Fruit fly (Drosophila melanogaster): ENCODE data around the gene tey.

tey gene

dm6 chr3L:19634788-19635448 lies 29.0 kb downstream of the tey start:
- TF ChIP-seq CG8159 (tag; optimal IDR thresholded peaks at IDR 0.05) (peak; percentile 96), CG12605 (GFP tag; IDR thresholded peaks at IDR 0.05) (peak; percentile 81), D1 (tag; optimal IDR thresholded peaks at IDR 0.05) (peak; percentile 99), CG10348 (GFP tag; IDR thresholded peaks at IDR 0.05) (peak; percentile 40; the same call in 1 of the 2 replicates), fd96Ca (GFP tag; IDR thresholded peaks at IDR 0.05) (no peak), CG4496 (GFP tag; IDR thresholded peaks at IDR 0.05) (peak; percentile 61; the same call in 2 of the 3 replicates), Pif1A (GFP tag; optimal IDR thresholded peaks at IDR 0.05) (peak; percentile 31), CG34367 (tag; optimal IDR thresholded peaks at IDR 0.05) (peak; percentile 75), CG17806 (tag; optimal IDR thresholded peaks at IDR 0.05) (peak; percentile 86), Pif1B (GFP tag; optimal IDR thresholded peaks at IDR 0.05) (no peak), Snoo (tag; optimal IDR thresholded peaks at IDR 0.05) (peak; percentile 57), CG8301 (tag; optimal IDR thresholded peaks at IDR 0.05) (peak; percentile 86), CG15710 (tag; optimal IDR thresholded peaks at IDR 0.05) (peak; percentile 86), CG13204 (GFP tag; optimal IDR thresholded peaks at IDR 0.05) (peak; percentile 58), CG9948 (tag; optimal IDR thresholded peaks at IDR 0.05) (peak; percentile 97), CG32121 (GFP tag; IDR thresholded peaks at IDR 0.05) (peak; percentile 77), EcR (GFP tag; optimal IDR thresholded peaks at IDR 0.05) (no peak), CG14655 (GFP tag; optimal IDR thresholded peaks at IDR 0.05) (peak; percentile 85), Ets98B (GFP tag; IDR thresholded peaks at IDR 0.05) (no peak), gl (tag; optimal IDR thresholded peaks at IDR 0.05) (peak; percentile 84), rn (GFP tag; IDR thresholded peaks at IDR 0.05) (peak; percentile 53; the same call in 1 of the 2 replicates)

- TF ChIP-seq Pif1B (GFP tag; optimal IDR thresholded peaks at IDR 0.05) (peak; percentile 61), Pif1A (GFP tag; optimal IDR thresholded peaks at IDR 0.05) (peak; percentile 56), CG8159 (tag; optimal IDR thresholded peaks at IDR 0.05) (no peak), rn (GFP tag; IDR thresholded peaks at IDR 0.05) (0 out of 2 replicates have a peak, but pooled peaks have one; percentile 22), CG8301 (tag; optimal IDR thresholded peaks at IDR 0.05) (peak; percentile 37), CG15710 (tag; optimal IDR thresholded peaks at IDR 0.05) (peak; percentile 38), CG13204 (GFP tag; optimal IDR thresholded peaks at IDR 0.05) (peak; percentile 40), CG32121 (GFP tag; IDR thresholded peaks at IDR 0.05) (peak; percentile 78; the same call in 1 of the 2 replicates), CG4496 (GFP tag; IDR thresholded peaks at IDR 0.05) (peak; percentile 75), CG14655 (GFP tag; optimal IDR thresholded peaks at IDR 0.05) (no peak), CG34367 (tag; optimal IDR thresholded peaks at IDR 0.05) (no peak), gl (tag; optimal IDR thresholded peaks at IDR 0.05) (peak; percentile 4), CG12605 (GFP tag; IDR thresholded peaks at IDR 0.05) (peak; percentile 14; the same call in 1 of the 2 replicates), CG9948 (tag; optimal IDR thresholded peaks at IDR 0.05) (no peak), fd96Ca (GFP tag; IDR thresholded peaks at IDR 0.05) (peak; percentile 65; the same call in 2 of the 3 replicates), CG10348 (GFP tag; IDR thresholded peaks at IDR 0.05) (no peak), Snoo (tag; optimal IDR thresholded peaks at IDR 0.05) (no peak), EcR (GFP tag; optimal IDR thresholded peaks at IDR 0.05) (peak; percentile 54), D1 (tag; optimal IDR thresholded peaks at IDR 0.05) (no peak), CG17806 (tag; optimal IDR thresholded peaks at IDR 0.05) (peak; percentile 35), Ets98B (GFP tag; IDR thresholded peaks at IDR 0.05) (peak; percentile 59; the same call in 1 of the 2 replicates)
Measured at dm6 chr3L:19632766-19633632, 30.9 kb downstream of the tey start.

dm6 chr3L:19631867-19632266 lies 32.0 kb downstream of the tey start:
- TF ChIP-seq CG8159 (tag; optimal IDR thresholded peaks at IDR 0.05) = no peak
- no peak for TF ChIP-seq CG10348 (GFP tag; IDR thresholded peaks at IDR 0.05)
- TF ChIP-seq CG8301 (tag; optimal IDR thresholded peaks at IDR 0.05) = no peak
- TF ChIP-seq CG14655 (GFP tag; optimal IDR thresholded peaks at IDR 0.05) = no peak
- no peak for TF ChIP-seq Ets98B (GFP tag; IDR thresholded peaks at IDR 0.05)
- no peak for TF ChIP-seq CG9948 (tag; optimal IDR thresholded peaks at IDR 0.05)
- TF ChIP-seq CG15710 (tag; optimal IDR thresholded peaks at IDR 0.05) = no peak
- no peak for TF ChIP-seq Pif1B (GFP tag; optimal IDR thresholded peaks at IDR 0.05)
- TF ChIP-seq Snoo (tag; optimal IDR thresholded peaks at IDR 0.05) = no peak

dm6 chr3L:19630701-19631100 lies 33.2 kb downstream of the tey start:
- no peak for TF ChIP-seq Ets98B (GFP tag; IDR thresholded peaks at IDR 0.05)
- no peak for TF ChIP-seq CG17806 (tag; optimal IDR thresholded peaks at IDR 0.05)
- TF ChIP-seq EcR (GFP tag; optimal IDR thresholded peaks at IDR 0.05) = no peak
- no peak for TF ChIP-seq CG9948 (tag; optimal IDR thresholded peaks at IDR 0.05)
- TF ChIP-seq CG32121 (GFP tag; IDR thresholded peaks at IDR 0.05) = no peak
- no peak for TF ChIP-seq Snoo (tag; optimal IDR thresholded peaks at IDR 0.05)
- TF ChIP-seq CG8159 (tag; optimal IDR thresholded peaks at IDR 0.05) = no peak
- no peak for TF ChIP-seq Pif1B (GFP tag; optimal IDR thresholded peaks at IDR 0.05)
- no peak for TF ChIP-seq Pif1A (GFP tag; optimal IDR thresholded peaks at IDR 0.05)
- no peak for TF ChIP-seq CG4496 (GFP tag; IDR thresholded peaks at IDR 0.05)
- TF ChIP-seq CG13204 (GFP tag; optimal IDR thresholded peaks at IDR 0.05) = no peak
- TF ChIP-seq D1 (tag; optimal IDR thresholded peaks at IDR 0.05) = no peak
- TF ChIP-seq rn (GFP tag; IDR thresholded peaks at IDR 0.05) = no peak
- TF ChIP-seq CG34367 (tag; optimal IDR thresholded peaks at IDR 0.05) = no peak
- TF ChIP-seq CG8301 (tag; optimal IDR thresholded peaks at IDR 0.05) = no peak
